Worm (Caenorhabditis elegans) whole organism, L3 larva: ENCODE results near the gene mog-2.

ENCODE experiments used
- aly-2 ChIP-seq: fragments of 150-350 bp; optimal IDR thresholded peaks from 2 replicates; lab custom pipeline; 2014; ENCODE audit warnings: missing biosample characterization, missing genetic modification characterization
- ceh-16 ChIP-seq: sonication (generic microtip); optimal IDR thresholded peaks from 2 replicates; lab custom pipeline; 2017; ENCODE audit warnings: missing biosample characterization, missing genetic modification characterization
- ceh-28 ChIP-seq: fragments of 150-350 bp; optimal IDR thresholded peaks from 2 replicates; lab custom pipeline; 2014; ENCODE audit warnings: missing biosample characterization, missing genetic modification reagents, missing genetic modification characterization
- ceh-82 ChIP-seq: fragments of 150-350 bp; optimal IDR thresholded peaks from 2 replicates; lab custom pipeline; 2014; ENCODE audit warnings: missing biosample characterization, missing genetic modification characterization
- ceh-9 ChIP-seq: sonication (generic microtip); optimal IDR thresholded peaks from 2 replicates; lab custom pipeline; 2018; ENCODE audit warnings: missing biosample characterization, missing genetic modification characterization
- daf-12 ChIP-seq: fragments of 150-350 bp; optimal IDR thresholded peaks from 2 replicates; lab custom pipeline; 2014; ENCODE audit warnings: missing biosample characterization, missing genetic modification reagents, missing genetic modification characterization
- egl-27 ChIP-seq: sonication (generic microtip); optimal IDR thresholded peaks from 4 replicates; lab custom pipeline; 2017; ENCODE audit warnings: missing biosample characterization, missing genetic modification reagents, missing genetic modification characterization
- elt-1 ChIP-seq: fragments of 150-350 bp; optimal IDR thresholded peaks from 2 replicates; lab custom pipeline; 2014; ENCODE audit warnings: missing biosample characterization, missing genetic modification characterization
- elt-2 ChIP-seq: sonication (generic microtip); optimal IDR thresholded peaks from 2 replicates; lab custom pipeline; 2016; ENCODE audit warnings: missing genetic modification reagents, mild to moderate bottlenecking, missing genetic modification characterization, missing compliant biosample characterization
- elt-3 ChIP-seq, 3 experiments: fragments of 150-350 bp in 1 of 3; sonication (generic microtip) in 2 of 3; optimal IDR thresholded peaks; 2 replicates in 2 of 3; 4 replicates in 1 of 3; lab custom pipeline; 2014 to 2017; ENCODE audit warnings: missing biosample characterization in 3 of 3, missing genetic modification characterization in 3 of 3
- eor-1 ChIP-seq, 2 experiments: fragments of 150-350 bp; optimal IDR thresholded peaks; 2 replicates each; lab custom pipeline; 2014 to 2018; ENCODE audit warnings: missing biosample characterization in 2 of 2, missing genetic modification characterization in 2 of 2
- fkh-10 ChIP-seq: sonication (generic microtip); optimal IDR thresholded peaks from 2 replicates; lab custom pipeline; 2017; ENCODE audit warnings: missing biosample characterization, missing genetic modification reagents, missing genetic modification characterization
- hmg-11 ChIP-seq: sonication (generic microtip); optimal IDR thresholded peaks from 2 replicates; lab custom pipeline; 2016; ENCODE audit warnings: missing genetic modification characterization, missing compliant biosample characterization
- jun-1 ChIP-seq: fragments of 150-350 bp; optimal IDR thresholded peaks from 2 replicates; lab custom pipeline; 2014; ENCODE audit warnings: missing biosample characterization, missing genetic modification reagents, missing genetic modification characterization
- lin-15B ChIP-seq: fragments of 150-350 bp; optimal IDR thresholded peaks from 2 replicates; lab custom pipeline; 2014; ENCODE audit warnings: missing biosample characterization, missing genetic modification characterization
- lin-39 ChIP-seq: fragments of 150-350 bp; optimal IDR thresholded peaks from 2 replicates; lab custom pipeline; 2018; ENCODE audit warnings: missing biosample characterization, missing genetic modification reagents, missing genetic modification characterization
- lsy-12 ChIP-seq: sonication (generic microtip); optimal IDR thresholded peaks from 2 replicates; lab custom pipeline; 2016; ENCODE audit warnings: mild to moderate bottlenecking, missing genetic modification characterization, missing compliant biosample characterization
- nfya-1 ChIP-seq: sonication (generic microtip); optimal IDR thresholded peaks from 2 replicates; lab custom pipeline; 2017; ENCODE audit warnings: missing genetic modification characterization, mild to moderate bottlenecking, missing compliant biosample characterization, antibody characterized with exemption, moderate library complexity; ENCODE audit not compliant: insufficient read depth
- nhr-11 ChIP-seq: fragments of 150-350 bp; optimal IDR thresholded peaks from 2 replicates; lab custom pipeline; 2014; ENCODE audit warnings: missing biosample characterization, missing genetic modification characterization
- nhr-12 ChIP-seq: fragments of 150-350 bp; optimal IDR thresholded peaks from 2 replicates; lab custom pipeline; 2014; ENCODE audit warnings: missing biosample characterization, missing genetic modification characterization
- nhr-23 ChIP-seq: fragments of 150-350 bp; optimal IDR thresholded peaks from 2 replicates; lab custom pipeline; 2014; ENCODE audit warnings: missing biosample characterization, missing genetic modification reagents, missing genetic modification characterization
- nhr-43 ChIP-seq: sonication (generic microtip); optimal IDR thresholded peaks from 2 replicates; lab custom pipeline; 2016; ENCODE audit warnings: mild to moderate bottlenecking, missing genetic modification characterization, missing compliant biosample characterization; ENCODE audit not compliant: poor library complexity, severe bottlenecking
- nhr-67 ChIP-seq: fragments of 150-350 bp; optimal IDR thresholded peaks from 2 replicates; lab custom pipeline; 2014; ENCODE audit warnings: missing biosample characterization, missing genetic modification characterization
- nhr-76 ChIP-seq: fragments of 150-350 bp; sonication (generic microtip); optimal IDR thresholded peaks from 5 replicates; lab custom pipeline; 2014; ENCODE audit warnings: missing biosample characterization, missing genetic modification characterization
- pha-4 ChIP-seq: fragments of 150-350 bp; optimal IDR thresholded peaks from 2 replicates; lab custom pipeline; 2014; ENCODE audit warnings: missing biosample characterization, missing genetic modification reagents, missing genetic modification characterization
- pqm-1 ChIP-seq: fragments of 150-350 bp; optimal IDR thresholded peaks from 2 replicates; lab custom pipeline; 2017; ENCODE audit warnings: missing biosample characterization, missing genetic modification characterization, inconsistent platforms
- sea-2 ChIP-seq: fragments of 150-350 bp; sonication (generic microtip); optimal IDR thresholded peaks from 4 replicates; lab custom pipeline; 2014; ENCODE audit warnings: missing biosample characterization, missing genetic modification reagents, missing genetic modification characterization
- snpc-4 ChIP-seq: fragments of 150-350 bp; optimal IDR thresholded peaks from 2 replicates; lab custom pipeline; 2014; ENCODE audit warnings: missing biosample characterization, missing genetic modification characterization
- tbx-2 ChIP-seq: sonication (generic microtip); optimal IDR thresholded peaks from 2 replicates; lab custom pipeline; 2016; ENCODE audit warnings: mild to moderate bottlenecking, missing genetic modification characterization, missing compliant biosample characterization
- unc-62 ChIP-seq: fragments of 150-350 bp; sonication (generic microtip); optimal IDR thresholded peaks from 4 replicates; lab custom pipeline; 2014; ENCODE audit warnings: missing biosample characterization, missing genetic modification reagents, missing genetic modification characterization
- zag-1 ChIP-seq: fragments of 150-350 bp; optimal IDR thresholded peaks from 2 replicates; lab custom pipeline; 2014; ENCODE audit warnings: missing biosample characterization, missing genetic modification characterization
- ztf-11 ChIP-seq: fragments of 150-350 bp; optimal IDR thresholded peaks from 2 replicates; lab custom pipeline; 2014; ENCODE audit warnings: missing biosample characterization, missing genetic modification characterization
- ztf-4 ChIP-seq: fragments of 150-350 bp; optimal IDR thresholded peaks from 2 replicates; lab custom pipeline; 2014; ENCODE audit warnings: missing biosample characterization, missing genetic modification characterization

The mog-2 gene

DNA sequence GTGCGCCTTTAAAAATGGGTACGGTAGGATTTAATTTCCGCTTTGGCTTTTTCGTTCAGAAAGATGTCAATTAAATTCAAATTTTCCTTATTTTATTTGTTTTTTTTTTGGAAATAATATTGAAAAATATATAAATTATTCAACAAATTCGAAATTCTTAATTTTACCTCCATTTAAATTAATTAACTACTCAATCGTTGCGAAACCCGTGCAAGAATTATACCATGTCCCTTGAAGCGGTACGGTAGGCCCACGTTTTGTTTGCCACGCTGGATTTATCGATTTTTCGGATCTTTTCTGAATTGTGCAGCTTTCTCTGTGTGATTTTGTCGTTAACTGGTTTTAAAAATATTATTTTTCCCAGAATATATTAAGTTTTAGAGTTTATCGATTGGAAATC, 3.7 kb upstream of the mog-2 start, which contains the start of gene Y52E8A.2:
Gene Y52E8A.2, plus strand, starts transcription at position 382 of the 400 bp plus-strand sequence.
- TF ChIP-seq lsy-12 (tag; lab: Kevin White, UChicago) (no peak), pha-4 (tag; lab: Kevin White, UChicago) (no peak), lin-39 (tag; lab: Kevin White, UChicago) (no peak), nhr-12 (tag; lab: Kevin White, UChicago) (no peak), eor-1 (tag; optimal IDR thresholded peaks at IDR 0.05; lab: Kevin White, UChicago) (no peak), nfya-1 (tag; lab: Kevin White, UChicago) (no peak)

- no peak for TF ChIP-seq nhr-76 (tag; lab: Kevin White, UChicago)
- no peak for TF ChIP-seq lin-15B (tag; lab: Kevin White, UChicago)
- no peak for TF ChIP-seq ceh-82 (tag; lab: Kevin White, UChicago)
- no peak for TF ChIP-seq nhr-11 (tag; lab: Kevin White, UChicago)
- no peak for TF ChIP-seq sea-2
- no peak for TF ChIP-seq snpc-4
- no peak for TF ChIP-seq nhr-43 (tag; lab: Kevin White, UChicago)
- no peak for TF ChIP-seq elt-2 (tag; lab: Kevin White, UChicago)
- TF ChIP-seq zag-1 (tag; lab: Kevin White, UChicago) = no peak
- TF ChIP-seq daf-12 (tag; lab: Kevin White, UChicago) = no peak
- TF ChIP-seq ceh-16 (tag; lab: Kevin White, UChicago) = no peak
- TF ChIP-seq egl-27 (tag; lab: Kevin White, UChicago) = no peak
- no peak for TF ChIP-seq ztf-4
- no peak for TF ChIP-seq tbx-2 (tag; lab: Kevin White, UChicago)
Measured at ce11 chrII:4321766-4322165, 2.4 kb upstream of the mog-2 start, which contains the start of gene Y52E8A.1. Gene Y52E8A.1 (plus strand): TSS chrII:4322066.

DNA sequence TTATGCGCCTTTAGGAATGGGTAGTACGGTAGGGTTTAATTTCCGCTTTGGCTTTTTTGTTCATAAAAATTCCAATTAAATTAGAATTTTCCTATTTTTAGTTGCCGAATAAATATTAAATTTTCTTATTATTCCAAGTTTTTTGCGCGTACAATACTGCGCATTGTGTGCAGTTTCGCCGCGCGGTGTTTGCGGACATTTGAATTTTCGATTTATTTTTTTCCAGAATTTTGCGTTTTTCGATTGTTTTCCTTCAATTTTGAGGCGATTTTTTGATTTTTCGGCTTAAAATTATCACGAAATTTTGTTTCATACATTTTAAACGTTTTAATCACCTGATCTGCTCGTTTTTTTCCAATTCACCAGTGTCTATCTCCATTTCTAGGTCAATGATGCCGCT, 1.3 kb upstream of the mog-2 start, which contains the start of gene H20J04.6:
Gene H20J04.6, plus strand, starts transcription at position 386 of the 400 bp plus-strand sequence.
- TF ChIP-seq unc-62 (GFP tag; lab: Kevin White, UChicago) (no peak), nhr-67 (tag; lab: Kevin White, UChicago) (no peak), pqm-1 (tag; lab: Kevin White, UChicago) (no peak), fkh-10 (GFP tag; lab: Kevin White, UChicago) (no peak), nfya-1 (tag; lab: Kevin White, UChicago) (peak; percentile 43), egl-27 (tag; lab: Kevin White, UChicago) (no peak), nhr-23 (tag; lab: Kevin White, UChicago) (peak; percentile 9), ceh-9 (tag; lab: Kevin White, UChicago) (no peak), pha-4 (tag; lab: Kevin White, UChicago) (peak; percentile 63), elt-1 (tag; lab: Kevin White, UChicago) (no peak), hmg-11 (tag; lab: Kevin White, UChicago) (peak; percentile 85), ceh-16 (tag; lab: Kevin White, UChicago) (no peak), lsy-12 (tag; lab: Kevin White, UChicago) (no peak), ztf-11 (tag; lab: Kevin White, UChicago) (no peak)

- no peak for TF ChIP-seq ceh-9 (tag; lab: Kevin White, UChicago)
- no peak for TF ChIP-seq ztf-11 (tag; lab: Kevin White, UChicago)
- no peak for TF ChIP-seq elt-3 (tag; optimal IDR thresholded peaks at IDR 0.05; lab: Kevin White, UChicago)
- no peak for TF ChIP-seq fkh-10 (GFP tag; lab: Kevin White, UChicago)
- TF ChIP-seq unc-62 (GFP tag; lab: Kevin White, UChicago) = no peak
- no peak for TF ChIP-seq jun-1 (tag; lab: Kevin White, UChicago)
- no peak for TF ChIP-seq hmg-11 (tag; lab: Kevin White, UChicago)
- TF ChIP-seq aly-2 = no peak
- no peak for TF ChIP-seq ceh-28 (tag; lab: Kevin White, UChicago)
- TF ChIP-seq, all 47 proteins: peak for 0
Measured at ce11 chrII:4326420-4326819, 2.3 kb downstream of the mog-2 start, which contains the start of gene pfd-2. Gene pfd-2 (plus strand): TSS chrII:4326720.

ce11 chrII:4328716-4329115, 4.6 kb downstream of the mog-2 start, which contains the start of gene H20J04.4:
Gene H20J04.4 (plus strand): TSS chrII:4329016.
- TF ChIP-seq eor-1 (tag; optimal IDR thresholded peaks at IDR 0.05; lab: Kevin White, UChicago) = no peak
- TF ChIP-seq nhr-12 (tag; lab: Kevin White, UChicago) = no peak
- TF ChIP-seq ceh-28 (tag; lab: Kevin White, UChicago) = peak; percentile 10
